Worm (Caenorhabditis elegans) whole organism, young adult: ENCODE results near the gene T01G6.10.

ENCODE experiments used
- B0336.3 ChIP-seq: fragments of 200-800 bp; sonication (Bioruptor generic); IDR thresholded peaks from 2 replicates; pipeline ENCODE4 v1.3.6; 2022; ENCODE audit warnings: missing genetic modification characterization, missing compliant biosample characterization
- akir-1 ChIP-seq: fragments of 200-800 bp; sonication (Bioruptor generic); optimal IDR thresholded peaks from 2 replicates; lab custom pipeline; 2018; ENCODE audit warnings: mild to moderate bottlenecking, missing genetic modification characterization, moderate library complexity, missing compliant biosample characterization
- ama-1 ChIP-seq, 3 experiments: fragments of 150-350 bp in 1 of 3; sonication (generic microtip) in 2 of 3; optimal IDR thresholded peaks; 2 replicates each; lab custom pipeline; 2014 to 2018; ENCODE audit warnings: missing biosample characterization in 2 of 3, missing genetic modification characterization in 2 of 3, missing genetic modification reagents in 2 of 3
- ets-4 ChIP-seq: fragments of 200-800 bp; sonication (Bioruptor generic); optimal IDR thresholded peaks from 2 replicates; lab custom pipeline; 2018; ENCODE audit warnings: mild to moderate bottlenecking, missing genetic modification characterization, missing compliant biosample characterization
- madf-6 ChIP-seq: fragments of 200-800 bp; sonication (Bioruptor generic); IDR thresholded peaks from 2 replicates; pipeline ENCODE4 v1.3.6; 2022; ENCODE audit warnings: missing genetic modification reagents, missing genetic modification characterization, missing compliant biosample characterization

DNA sequence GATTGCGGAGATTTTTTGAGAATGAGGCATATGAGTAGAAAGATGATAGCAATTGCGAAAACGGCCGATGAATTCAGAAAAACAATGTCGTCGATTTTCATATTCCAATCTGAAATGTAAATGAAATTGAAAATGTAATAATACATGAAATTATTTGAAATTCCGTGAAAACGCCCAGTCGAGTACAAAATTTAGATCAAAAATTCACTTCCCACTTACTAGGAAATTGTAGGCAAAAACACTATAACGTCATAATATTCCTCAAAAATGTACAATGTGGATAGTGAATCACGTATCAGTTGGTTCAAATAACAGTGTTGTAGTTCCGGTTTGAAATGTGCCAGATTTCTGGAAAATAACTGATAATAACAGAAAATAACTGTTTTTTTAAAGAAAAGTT lies 1.8 kb downstream of the T01G6.10 start, which contains the start of gene str-256:
- no peak for TF ChIP-seq madf-6 (GFP tag; lab: Robert Waterston, UW)
- TF ChIP-seq B0336.3 (GFP tag; lab: Robert Waterston, UW) = no peak
- TF ChIP-seq ets-4 (GFP tag; lab: Kevin White, UChicago) = no peak
- TF ChIP-seq ama-1 (optimal IDR thresholded peaks at IDR 0.05; lab: Kevin White, UChicago) = no peak
- no peak for TF ChIP-seq ama-1 (GFP tag; optimal IDR thresholded peaks at IDR 0.05; lab: Kevin White, UChicago)
- no peak for TF ChIP-seq akir-1
